Worm (Caenorhabditis elegans): ENCODE data around the gene mam-1.

DNA sequence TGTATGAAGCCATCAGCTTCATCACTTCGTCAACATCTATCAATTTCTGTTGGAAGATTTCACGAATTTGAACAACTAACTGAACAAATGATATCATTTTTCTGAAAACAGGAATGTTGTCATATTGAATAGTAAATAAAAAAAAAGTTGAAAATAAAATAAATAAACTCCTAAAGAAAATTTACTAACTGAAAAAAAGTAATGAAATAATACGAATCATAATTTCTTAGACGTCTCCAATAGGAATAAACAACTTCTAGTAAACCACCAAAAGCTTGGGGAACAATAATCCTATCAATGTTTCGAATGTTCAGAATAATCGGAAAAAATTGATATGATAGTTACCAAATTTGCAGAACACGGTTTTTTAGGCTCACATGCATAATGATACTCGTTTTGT is 24.7 kb downstream of the mam-1 start, which contains the start of gene cdo-1:
- TF ChIP-seq bed-2 (GFP tag; IDR thresholded peaks at IDR 0.05): no peak
- TF ChIP-seq hmg-1.2 (GFP tag; IDR thresholded peaks at IDR 0.05): no peak
- no peak for TF ChIP-seq nhr-179 (tag; optimal IDR thresholded peaks at IDR 0.05)
- no peak for TF ChIP-seq dox-1 (GFP tag; IDR thresholded peaks at IDR 0.05)
- no peak for TF ChIP-seq F23B12.7 (tag; optimal IDR thresholded peaks at IDR 0.05; ENCODE audit: insufficient read depth)
- no peak for TF ChIP-seq athp-1 (tag; optimal IDR thresholded peaks at IDR 0.05)
- no peak for TF ChIP-seq nhr-120 (GFP tag; IDR thresholded peaks at IDR 0.05)
- TF ChIP-seq ceh-58 (GFP tag; IDR thresholded peaks at IDR 0.05): no peak
- TF ChIP-seq pha-4 (tag; optimal IDR thresholded peaks at IDR 0.05): no peak
- TF ChIP-seq ama-1 (optimal IDR thresholded peaks at IDR 0.05): no peak
- no peak for TF ChIP-seq ama-1 (GFP tag; optimal IDR thresholded peaks at IDR 0.05)
- TF ChIP-seq nhr-90 (tag; optimal IDR thresholded peaks at IDR 0.05): no peak

Data from whole organism, young adult.